Fruit fly (Drosophila melanogaster) whole organism, adult: ENCODE measurements around the gene CG44838.

Source experiments
- CG11617 ChIP-seq: fragments of 200-800 bp; sonication (Bioruptor generic); optimal IDR thresholded peaks from 2 replicates; lab custom pipeline; 2017; ENCODE audit warnings: mild to moderate bottlenecking, missing biosample characterization, missing genetic modification reagents, missing genetic modification characterization
- CG5204 ChIP-seq: fragments of 200-800 bp; sonication (Bioruptor generic); optimal IDR thresholded peaks from 2 replicates; lab custom pipeline; 2016; ENCODE audit warnings: missing biosample characterization, missing genetic modification characterization
- kay ChIP-seq: fragments of 200-800 bp; sonication (Bioruptor generic); peaks from one replicate; lab custom pipeline; 2016; ENCODE audit warnings: missing biosample characterization, missing genetic modification characterization, borderline replicate concordance

- TF ChIP-seq CG5204 (GFP tag; lab: Kevin White, UChicago) (no peak), CG11617 (no peak), kay (no peak)
Observed at dm6 chr3L:9505713-9506062, 44.8 kb downstream of the CG44838 start.
